Worm (Caenorhabditis elegans) whole organism, L4/young adult: ENCODE results near the gene dhcr-24.

Experiments used
- W03F9.2 ChIP-seq: fragments of 150-350 bp; optimal IDR thresholded peaks from 2 replicates; lab custom pipeline; 2014; ENCODE audit warnings: missing biosample characterization, missing genetic modification characterization
- dao-5 ChIP-seq: sonication (generic microtip); optimal IDR thresholded peaks from 2 replicates; lab custom pipeline; 2016; ENCODE audit warnings: missing genotype, missing genetic modification characterization, moderate library complexity, missing compliant biosample characterization
- him-1 ChIP-seq: sonication (generic microtip); optimal IDR thresholded peaks from 2 replicates; lab custom pipeline; 2016; ENCODE audit warnings: missing genotype, missing genetic modification reagents, missing genetic modification characterization, missing compliant biosample characterization

dhcr-24 gene

ce11 chrX:2590777-2591176 lies 26.8 kb upstream of the dhcr-24 start:
- TF ChIP-seq W03F9.2 (tag; lab: Kevin White, UChicago), result no peak
- no peak for TF ChIP-seq him-1 (tag; lab: Kevin White, UChicago)
- TF ChIP-seq dao-5, result no peak

ce11 chrX:2590023-2590422 lies 26.1 kb upstream of the dhcr-24 start:
- no peak for TF ChIP-seq dao-5
- no peak for TF ChIP-seq him-1 (tag; lab: Kevin White, UChicago)
- TF ChIP-seq W03F9.2 (tag; lab: Kevin White, UChicago), result no peak

DNA sequence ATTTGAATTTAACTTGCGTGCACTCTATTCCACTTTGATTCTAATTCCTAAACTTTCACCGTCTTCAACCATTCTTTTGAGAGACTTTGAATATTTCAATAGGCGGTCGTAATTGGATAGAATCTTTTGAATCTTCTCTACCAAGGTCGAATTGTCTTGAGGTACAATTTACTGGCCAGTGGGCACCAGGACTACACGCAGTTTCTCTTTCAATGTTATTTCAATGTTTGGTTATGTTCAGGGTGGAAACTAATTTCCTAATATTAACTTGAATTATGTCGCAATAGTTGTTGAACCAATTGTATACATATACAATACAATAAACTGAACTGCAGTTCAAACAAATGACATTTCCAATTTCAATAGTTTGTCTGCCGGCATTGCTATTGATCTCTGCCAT lies 24.1 kb upstream of the dhcr-24 start:
- TF ChIP-seq him-1 (tag; lab: Kevin White, UChicago) (no peak), dao-5 (no peak), W03F9.2 (tag; lab: Kevin White, UChicago) (no peak)

- TF ChIP-seq W03F9.2 (tag; lab: Kevin White, UChicago) (no peak), him-1 (tag; lab: Kevin White, UChicago) (no peak), dao-5 (no peak)
These were observed 21.7 kb upstream of the dhcr-24 start, which contains the start of gene H01M10.2 for ce11 chrX:2585655-2586054. H01M10.2 (minus strand) TSS chrX:2585755.

- TF ChIP-seq W03F9.2 (tag; lab: Kevin White, UChicago) (no peak), dao-5 (no peak), him-1 (tag; lab: Kevin White, UChicago) (no peak)
These were observed 19.3 kb upstream of the dhcr-24 start for ce11 chrX:2583135-2583683.

- TF ChIP-seq dao-5 (no peak), him-1 (tag; lab: Kevin White, UChicago) (no peak), W03F9.2 (tag; lab: Kevin White, UChicago) (no peak)
These were observed 18.1 kb upstream of the dhcr-24 start for ce11 chrX:2581828-2582589.

ce11 chrX:2580524-2580981 lies 16.6 kb upstream of the dhcr-24 start, which contains the start of gene H01M10.1:
H01M10.1 (minus strand) TSS chrX:2580574.
- TF ChIP-seq W03F9.2 (tag; lab: Kevin White, UChicago) (no peak), dao-5 (no peak), him-1 (tag; lab: Kevin White, UChicago) (no peak)

ce11 chrX:2577442-2577841 lies 13.5 kb upstream of the dhcr-24 start, which contains the start of gene ttr-42:
ttr-42 (plus strand) TSS chrX:2577742.
- no peak for TF ChIP-seq dao-5
- TF ChIP-seq W03F9.2 (tag; lab: Kevin White, UChicago), result no peak
- no peak for TF ChIP-seq him-1 (tag; lab: Kevin White, UChicago)

- TF ChIP-seq him-1 (tag; lab: Kevin White, UChicago), result no peak
- no peak for TF ChIP-seq W03F9.2 (tag; lab: Kevin White, UChicago)
- TF ChIP-seq dao-5, result no peak
These were observed 8.8 kb upstream of the dhcr-24 start, which contains the start of the genes ccd-5 and F52H2.1 for ce11 chrX:2572646-2573149. ccd-5 (minus strand) TSS chrX:2572653. F52H2.1 (plus strand) TSS chrX:2573099.

DNA sequence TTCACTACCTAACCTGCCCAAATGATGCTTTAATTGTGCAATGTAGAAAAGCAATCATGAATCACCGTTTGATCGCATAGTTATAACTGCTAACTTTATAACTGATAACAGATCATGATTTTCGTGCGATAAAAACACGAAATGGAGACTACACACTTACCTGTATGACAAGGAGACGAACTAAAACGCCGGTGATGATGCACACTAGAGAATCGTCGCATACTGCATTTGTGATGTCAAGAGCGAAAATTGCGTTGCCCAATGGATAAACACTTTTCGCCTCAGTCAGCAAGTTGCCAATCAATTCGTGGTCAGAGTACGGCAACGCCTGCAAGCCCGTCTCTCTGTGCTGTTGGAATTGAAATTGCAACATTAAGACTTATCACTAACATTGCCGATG lies 5.1 kb upstream of the dhcr-24 start:
- TF ChIP-seq him-1 (tag; lab: Kevin White, UChicago) (no peak), dao-5 (no peak), W03F9.2 (tag; lab: Kevin White, UChicago) (no peak)

DNA sequence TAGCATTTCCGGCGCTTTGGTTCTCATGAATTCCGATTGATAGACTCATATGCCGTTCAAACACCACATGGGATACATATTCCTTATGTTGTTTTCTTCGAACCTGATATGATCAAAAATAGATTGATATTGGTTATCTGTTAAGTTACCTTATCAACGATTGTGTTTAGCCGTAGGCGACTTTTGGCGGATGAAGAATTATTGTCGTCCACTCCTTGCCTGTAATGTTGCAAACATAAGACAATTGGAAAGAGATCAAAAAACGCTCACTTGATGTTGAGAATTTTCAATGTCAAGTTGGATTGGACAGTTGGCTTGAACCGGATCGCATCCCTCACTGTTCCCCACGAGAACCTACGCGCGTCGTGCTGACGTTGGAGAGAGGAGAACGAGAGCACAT lies 3.8 kb upstream of the dhcr-24 start:
- TF ChIP-seq W03F9.2 (tag; lab: Kevin White, UChicago) (no peak), dao-5 (no peak), him-1 (tag; lab: Kevin White, UChicago) (no peak)

- TF ChIP-seq W03F9.2 (tag; lab: Kevin White, UChicago) (no peak), him-1 (tag; lab: Kevin White, UChicago) (no peak), dao-5 (no peak)
These were observed 1.4 kb upstream of the dhcr-24 start, which contains the start of gene F52H2.15 for ce11 chrX:2565308-2565773. F52H2.15 (plus strand) TSS chrX:2565358.

ce11 chrX:2559979-2560378 lies 4.0 kb downstream of the dhcr-24 start, which contains the start of gene F52H2.5:
F52H2.5 (minus strand) TSS chrX:2560079.
- no peak for TF ChIP-seq dao-5
- no peak for TF ChIP-seq him-1 (tag; lab: Kevin White, UChicago)
- no peak for TF ChIP-seq W03F9.2 (tag; lab: Kevin White, UChicago)

ce11 chrX:2559399-2559798 lies 4.5 kb downstream of the dhcr-24 start:
- TF ChIP-seq him-1 (tag; lab: Kevin White, UChicago) (peak; percentile 7), W03F9.2 (tag; lab: Kevin White, UChicago) (no peak), dao-5 (no peak)
